Worm (Caenorhabditis elegans) whole organism, midembryonic: ENCODE results near the gene fbxa-182.

ENCODE experiments used
- cog-1 ChIP-seq: sonication (generic microtip); optimal IDR thresholded peaks from 2 replicates; lab custom pipeline; 2016; ENCODE audit warnings: missing genetic modification characterization, missing compliant biosample characterization
- flt-1 ChIP-seq: fragments of 200-800 bp; sonication (Bioruptor generic); IDR thresholded peaks from 2 replicates; pipeline ENCODE4 v1.3.6; 2022; ENCODE audit warnings: missing genetic modification characterization, missing compliant biosample characterization
- klf-2 ChIP-seq: fragments of 200-800 bp; sonication (Bioruptor generic); conservative IDR thresholded peaks from 2 replicates; pipeline ENCODE4 v1.3.6; 2022; ENCODE audit warnings: missing genetic modification reagents, missing genetic modification characterization, missing compliant biosample characterization
- ref-1 ChIP-seq: fragments of 200-800 bp; sonication (Bioruptor generic); conservative IDR thresholded peaks from 2 replicates; pipeline ENCODE4 v1.3.6; 2022; ENCODE audit warnings: missing genetic modification reagents, missing genetic modification characterization, missing compliant biosample characterization

ce11 chrII:2411093-2411492 is 1.5 kb downstream of the fbxa-182 start:
- TF ChIP-seq flt-1 (GFP tag; lab: Robert Waterston, UW) (no peak), ref-1 (GFP tag; lab: Robert Waterston, UW) (no peak), cog-1 (tag; lab: Kevin White, UChicago) (no peak), klf-2 (no peak)
